Worm (Caenorhabditis elegans) whole organism, L1 larva: ENCODE data around the gene F44E2.7.
A peak's percentile ranks its signal among the peaks of the same experiment; 100 is the strongest.

ENCODE experiments used
- C16A3.4 ChIP-seq: fragments of 150-350 bp; optimal IDR thresholded peaks from 2 replicates; lab custom pipeline; 2014; ENCODE audit warnings: missing biosample characterization, missing genetic modification characterization
- C34B4.2 ChIP-seq: sonication (generic microtip); optimal IDR thresholded peaks from 2 replicates; lab custom pipeline; 2017; ENCODE audit warnings: mild to moderate bottlenecking, missing genetic modification characterization, missing compliant biosample characterization
- F16B12.6 ChIP-seq: fragments of 150-350 bp; optimal IDR thresholded peaks from 2 replicates; lab custom pipeline; 2014; ENCODE audit warnings: missing biosample characterization, missing genetic modification characterization
- alr-1 ChIP-seq: fragments of 200-800 bp; sonication (Bioruptor generic); optimal IDR thresholded peaks from 2 replicates; lab custom pipeline; 2018; ENCODE audit warnings: borderline replicate concordance, mild to moderate bottlenecking, missing genetic modification characterization, missing compliant biosample characterization
- ama-1 ChIP-seq: fragments of 150-350 bp; optimal IDR thresholded peaks from 2 replicates; lab custom pipeline; 2014
- blmp-1 ChIP-seq: fragments of 150-350 bp; optimal IDR thresholded peaks from 2 replicates; lab custom pipeline; 2014; ENCODE audit warnings: missing biosample characterization, missing genetic modification characterization
- dsc-1 ChIP-seq: sonication (generic microtip); optimal IDR thresholded peaks from 2 replicates; lab custom pipeline; 2016; ENCODE audit warnings: mild to moderate bottlenecking, missing genetic modification characterization, missing compliant biosample characterization
- efl-3 ChIP-seq: fragments of 200-800 bp; sonication (Bioruptor generic); optimal IDR thresholded peaks from 2 replicates; lab custom pipeline; 2018; ENCODE audit warnings: mild to moderate bottlenecking, missing genetic modification characterization, missing compliant biosample characterization
- egl-13 ChIP-seq: sonication (generic microtip); optimal IDR thresholded peaks from 2 replicates; lab custom pipeline; 2016; ENCODE audit warnings: missing genotype, missing genetic modification reagents, missing genetic modification characterization, missing compliant biosample characterization
- ets-5 ChIP-seq: fragments of 200-800 bp; sonication (Bioruptor generic); IDR thresholded peaks from 2 replicates; pipeline ENCODE4 v1.3.6; 2022; ENCODE audit warnings: missing genetic modification characterization, missing compliant biosample characterization
- fkh-4 ChIP-seq: sonication (generic microtip); optimal IDR thresholded peaks from 2 replicates; lab custom pipeline; 2016; ENCODE audit warnings: missing compliant biosample characterization, missing genetic modification characterization, borderline replicate concordance
- fkh-8 ChIP-seq: sonication (generic microtip); optimal IDR thresholded peaks from 2 replicates; lab custom pipeline; 2016; ENCODE audit warnings: mild to moderate bottlenecking, missing genetic modification characterization, missing compliant biosample characterization
- grh-1 ChIP-seq: fragments of 200-800 bp; sonication (Bioruptor generic); IDR thresholded peaks from 2 replicates; pipeline ENCODE4 v1.3.6; 2022; ENCODE audit warnings: missing genetic modification reagents, missing genetic modification characterization, missing compliant biosample characterization
- hlh-4 ChIP-seq: sonication (generic microtip); optimal IDR thresholded peaks from 2 replicates; lab custom pipeline; 2016; ENCODE audit warnings: mild to moderate bottlenecking, missing genetic modification characterization, missing compliant biosample characterization
- lin-13 ChIP-seq: fragments of 150-350 bp; optimal IDR thresholded peaks from 2 replicates; lab custom pipeline; 2014; ENCODE audit warnings: missing biosample characterization, missing genetic modification reagents, missing genetic modification characterization
- lin-35 ChIP-seq, 2 experiments: fragments of 150-350 bp; optimal IDR thresholded peaks; 2 replicates each; lab custom pipeline; 2014; ENCODE audit warnings: missing biosample characterization in 2 of 2, missing genetic modification characterization in 2 of 2, missing genetic modification reagents in 2 of 2
- lin-39 ChIP-seq: fragments of 150-350 bp; optimal IDR thresholded peaks from 2 replicates; lab custom pipeline; 2014; ENCODE audit warnings: missing biosample characterization, missing genetic modification reagents, missing genetic modification characterization
- lir-3 ChIP-seq: sonication (generic microtip); optimal IDR thresholded peaks from 2 replicates; lab custom pipeline; 2016; ENCODE audit warnings: mild to moderate bottlenecking, missing genetic modification characterization, moderate library complexity, missing compliant biosample characterization; ENCODE audit not compliant: poor library complexity
- lsy-2 ChIP-seq, 2 experiments: fragments of 150-350 bp; optimal IDR thresholded peaks; 2 replicates each; lab custom pipeline; 2014; ENCODE audit warnings: missing biosample characterization in 2 of 2, missing genetic modification characterization in 2 of 2
- mab-9 ChIP-seq: fragments of 200-800 bp; sonication (Bioruptor generic); IDR thresholded peaks from 2 replicates; pipeline ENCODE4 v1.3.6; 2022; ENCODE audit warnings: missing genetic modification reagents, missing genetic modification characterization, missing compliant biosample characterization
- mep-1 ChIP-seq: fragments of 150-350 bp; optimal IDR thresholded peaks from 2 replicates; lab custom pipeline; 2014; ENCODE audit warnings: missing biosample characterization, missing genetic modification characterization
- nhr-12 ChIP-seq: sonication (generic microtip); optimal IDR thresholded peaks from 2 replicates; lab custom pipeline; 2017; ENCODE audit warnings: missing biosample characterization, missing genetic modification characterization
- nhr-20 ChIP-seq: sonication (generic microtip); optimal IDR thresholded peaks from 2 replicates; lab custom pipeline; 2016; ENCODE audit warnings: mild to moderate bottlenecking, missing genetic modification characterization, missing compliant biosample characterization
- nhr-47 ChIP-seq: sonication (generic microtip); optimal IDR thresholded peaks from 2 replicates; lab custom pipeline; 2016; ENCODE audit warnings: mild to moderate bottlenecking, missing genetic modification characterization, moderate library complexity, missing compliant biosample characterization
- nhr-71 ChIP-seq: sonication (generic microtip); optimal IDR thresholded peaks from 2 replicates; lab custom pipeline; 2016; ENCODE audit warnings: mild to moderate bottlenecking, missing genetic modification characterization, moderate library complexity, missing compliant biosample characterization
- nhr-76 ChIP-seq: sonication (generic microtip); optimal IDR thresholded peaks from 2 replicates; lab custom pipeline; 2017; ENCODE audit warnings: missing biosample characterization, missing genetic modification characterization
- nhr-77 ChIP-seq: fragments of 150-350 bp; optimal IDR thresholded peaks from 2 replicates; lab custom pipeline; 2014; ENCODE audit warnings: missing biosample characterization, missing genetic modification characterization
- nhr-90 ChIP-seq: sonication (generic microtip); optimal IDR thresholded peaks from 2 replicates; lab custom pipeline; 2016; ENCODE audit warnings: mild to moderate bottlenecking, missing genetic modification characterization, missing compliant biosample characterization; ENCODE audit not compliant: poor library complexity
- pag-3 ChIP-seq: sonication (generic microtip); optimal IDR thresholded peaks from 2 replicates; lab custom pipeline; 2017; ENCODE audit warnings: missing genetic modification characterization, mild to moderate bottlenecking, missing compliant biosample characterization, antibody characterized with exemption, borderline replicate concordance; ENCODE audit not compliant: insufficient read depth
- pax-3 ChIP-seq: fragments of 200-800 bp; sonication (Bioruptor generic); optimal IDR thresholded peaks from 2 replicates; lab custom pipeline; 2018; ENCODE audit warnings: mild to moderate bottlenecking, missing genetic modification characterization, moderate library complexity, missing compliant biosample characterization
- skn-1 ChIP-seq: fragments of 150-350 bp; optimal IDR thresholded peaks from 2 replicates; lab custom pipeline; 2014; ENCODE audit warnings: missing biosample characterization, missing genetic modification characterization
- swsn-7 ChIP-seq: sonication (generic microtip); optimal IDR thresholded peaks from 2 replicates; lab custom pipeline; 2016; ENCODE audit warnings: missing genetic modification characterization, missing compliant biosample characterization
- tbx-2 ChIP-seq: sonication (generic microtip); optimal IDR thresholded peaks from 2 replicates; lab custom pipeline; 2016; ENCODE audit warnings: missing genetic modification characterization, missing compliant biosample characterization
- unc-130 ChIP-seq: fragments of 150-350 bp; optimal IDR thresholded peaks from 2 replicates; lab custom pipeline; 2017; ENCODE audit warnings: missing biosample characterization, missing genetic modification characterization, inconsistent platforms
- unc-86 ChIP-seq: sonication (generic microtip); optimal IDR thresholded peaks from 2 replicates; lab custom pipeline; 2016; ENCODE audit warnings: missing genetic modification characterization, missing compliant biosample characterization
- xbp-1 ChIP-seq: sonication (generic microtip); optimal IDR thresholded peaks from 2 replicates; lab custom pipeline; 2016; ENCODE audit warnings: missing genetic modification characterization, missing compliant biosample characterization
- zip-4 ChIP-seq: fragments of 200-800 bp; sonication (Bioruptor generic); optimal IDR thresholded peaks from 2 replicates; lab custom pipeline; 2018; ENCODE audit warnings: mild to moderate bottlenecking, missing genetic modification characterization, moderate library complexity, missing compliant biosample characterization
- ztf-4 ChIP-seq: fragments of 150-350 bp; optimal IDR thresholded peaks from 2 replicates; lab custom pipeline; 2014; ENCODE audit warnings: missing biosample characterization, missing genetic modification characterization

F44E2.7 gene

ce11 chrIII:8847722-8848121 lies 550 bp downstream of the F44E2.7 start (continued):
- TF ChIP-seq unc-130 (tag; lab: Kevin White, UChicago) = peak; percentile 69
- TF ChIP-seq C16A3.4 = peak; percentile 66
- peak; percentile 29 for TF ChIP-seq egl-13
- TF ChIP-seq unc-86 (tag; lab: Kevin White, UChicago) = peak; percentile 4
- peak; percentile 37 for TF ChIP-seq nhr-20
- TF ChIP-seq lin-35 (GFP tag; optimal IDR thresholded peaks at IDR 0.05; lab: Kevin White, UChicago) = peak; percentile 66 to 79
- peak; percentile 63 for TF ChIP-seq nhr-47 (tag; lab: Kevin White, UChicago)
- peak; percentile 52 for TF ChIP-seq nhr-90 (tag; lab: Kevin White, UChicago)
- no peak for TF ChIP-seq efl-3 (GFP tag; lab: Kevin White, UChicago)
- TF ChIP-seq nhr-71 = peak; percentile 70
- peak; percentile 1 for TF ChIP-seq fkh-8
- TF ChIP-seq F16B12.6 (tag; lab: Kevin White, UChicago) = peak; percentile 18
- peak; percentile 44 for TF ChIP-seq lir-3
- no peak for TF ChIP-seq ama-1
- TF ChIP-seq swsn-7 = peak; percentile 52
- peak; percentile 66 to 74 for TF ChIP-seq lsy-2 (tag; optimal IDR thresholded peaks at IDR 0.05; lab: Kevin White, UChicago)
- no peak for TF ChIP-seq ets-5
- TF ChIP-seq blmp-1 (tag; lab: Kevin White, UChicago) = peak; percentile 68
- no peak for TF ChIP-seq nhr-77
- TF ChIP-seq fkh-4 (tag; lab: Kevin White, UChicago) = no peak
- TF ChIP-seq mep-1 = peak; percentile 64
- peak; percentile 48 for TF ChIP-seq skn-1 (tag; lab: Kevin White, UChicago)
- peak; percentile 48 for TF ChIP-seq xbp-1

- TF ChIP-seq grh-1 (GFP tag; lab: Robert Waterston, UW) (no peak), ztf-4 (no peak), alr-1 (no peak), tbx-2 (tag; lab: Kevin White, UChicago) (no peak), mab-9 (GFP tag; lab: Robert Waterston, UW) (no peak), pag-3 (tag; lab: Kevin White, UChicago) (no peak), F16B12.6 (tag; lab: Kevin White, UChicago) (no peak), lin-13 (GFP tag; lab: Kevin White, UChicago) (no peak), pax-3 (tag; lab: Kevin White, UChicago) (no peak), nhr-47 (tag; lab: Kevin White, UChicago) (no peak), C16A3.4 (no peak), dsc-1 (tag; lab: Kevin White, UChicago) (no peak), mep-1 (no peak), nhr-76 (no peak), lin-39 (tag; lab: Kevin White, UChicago) (no peak), nhr-77 (no peak), nhr-12 (tag; lab: Kevin White, UChicago) (no peak), C34B4.2 (tag; lab: Kevin White, UChicago) (no peak), skn-1 (tag; lab: Kevin White, UChicago) (no peak)
These were observed 3.2 kb downstream of the F44E2.7 start, which contains the start of gene F44E2.6 for ce11 chrIII:8845114-8845513. Gene F44E2.6 (minus strand): TSS chrIII:8845214.

ce11 chrIII:8844137-8844536 lies 4.1 kb downstream of the F44E2.7 start:
- TF ChIP-seq blmp-1 (tag; lab: Kevin White, UChicago) (peak; percentile 81), zip-4 (GFP tag; lab: Kevin White, UChicago) (no peak), pax-3 (tag; lab: Kevin White, UChicago) (no peak)
- TF ChIP-seq, all 84 proteins: peak for 1

- TF ChIP-seq hlh-4 (tag; lab: Kevin White, UChicago) (no peak), blmp-1 (tag; lab: Kevin White, UChicago) (peak; percentile 73)
These were observed 8.5 kb downstream of the F44E2.7 start for ce11 chrIII:8839813-8840212.
